Worm (Caenorhabditis elegans) whole organism, L2 larva: Measurements from ENCODE around the gene mlcd-1.

ENCODE experiments used
- C34F6.9 ChIP-seq: fragments of 150-350 bp; optimal IDR thresholded peaks from 2 replicates; lab custom pipeline; 2014; ENCODE audit warnings: missing biosample characterization, missing genetic modification characterization
- F13H6.1 ChIP-seq: sonication (generic microtip); optimal IDR thresholded peaks from 2 replicates; lab custom pipeline; 2016; ENCODE audit warnings: missing genetic modification characterization, missing compliant biosample characterization
- Y55F3AM.14 ChIP-seq: fragments of 200-800 bp; sonication (Bioruptor generic); optimal IDR thresholded peaks from 2 replicates; lab custom pipeline; 2018; ENCODE audit warnings: mild to moderate bottlenecking, missing genetic modification characterization, missing compliant biosample characterization
- ZK546.5 ChIP-seq: sonication (generic microtip); optimal IDR thresholded peaks from 2 replicates; lab custom pipeline; 2017; ENCODE audit warnings: missing biosample characterization, missing genetic modification characterization
- alr-1 ChIP-seq: fragments of 150-350 bp; optimal IDR thresholded peaks from 2 replicates; lab custom pipeline; 2014; ENCODE audit warnings: missing biosample characterization, missing genetic modification characterization
- aly-2 ChIP-seq: fragments of 150-350 bp; optimal IDR thresholded peaks from 2 replicates; lab custom pipeline; 2014; ENCODE audit warnings: missing biosample characterization, missing genetic modification characterization
- ceh-82 ChIP-seq: fragments of 150-350 bp; optimal IDR thresholded peaks from 2 replicates; lab custom pipeline; 2014; ENCODE audit warnings: missing biosample characterization, missing genetic modification characterization
- crh-2 ChIP-seq: sonication (generic microtip); optimal IDR thresholded peaks from 2 replicates; lab custom pipeline; 2017; ENCODE audit warnings: missing biosample characterization, missing genetic modification characterization
- dmd-4 ChIP-seq: sonication (generic microtip); optimal IDR thresholded peaks from 2 replicates; lab custom pipeline; 2017; ENCODE audit warnings: missing biosample characterization, missing genetic modification characterization
- elt-1 ChIP-seq: fragments of 150-350 bp; optimal IDR thresholded peaks from 2 replicates; lab custom pipeline; 2014; ENCODE audit warnings: missing biosample characterization, missing genetic modification characterization
- fos-1 ChIP-seq: fragments of 150-350 bp; optimal IDR thresholded peaks from 2 replicates; lab custom pipeline; 2014; ENCODE audit warnings: missing biosample characterization, missing genetic modification characterization
- gmeb-1 ChIP-seq: fragments of 150-350 bp; optimal IDR thresholded peaks from 2 replicates; lab custom pipeline; 2014; ENCODE audit warnings: missing biosample characterization, missing genetic modification characterization
- lin-11 ChIP-seq: fragments of 150-350 bp; sonication (generic microtip); optimal IDR thresholded peaks from 2 replicates; lab custom pipeline; 2014; ENCODE audit warnings: missing biosample characterization, missing genetic modification characterization, inconsistent platforms, mixed read lengths
- lin-13 ChIP-seq: fragments of 150-350 bp; optimal IDR thresholded peaks from 2 replicates; lab custom pipeline; 2014; ENCODE audit warnings: missing biosample characterization, missing genetic modification reagents, missing genetic modification characterization
- lin-39 ChIP-seq: fragments of 150-350 bp; optimal IDR thresholded peaks from 2 replicates; lab custom pipeline; 2014; ENCODE audit warnings: missing biosample characterization, missing genetic modification reagents, missing genetic modification characterization
- lsy-2 ChIP-seq, 2 experiments: fragments of 150-350 bp in 1 of 2; sonication (generic microtip) in 1 of 2; optimal IDR thresholded peaks; 2 replicates each; lab custom pipeline; 2014 to 2017; ENCODE audit warnings: missing biosample characterization in 2 of 2, missing genetic modification characterization in 2 of 2
- mab-5 ChIP-seq: fragments of 150-350 bp; optimal IDR thresholded peaks from 2 replicates; lab custom pipeline; 2014; ENCODE audit warnings: missing biosample characterization, missing genetic modification characterization
- mbf-1 ChIP-seq: sonication (generic microtip); optimal IDR thresholded peaks from 2 replicates; lab custom pipeline; 2017; ENCODE audit warnings: missing biosample characterization, missing genetic modification characterization
- nhr-11 ChIP-seq: fragments of 150-350 bp; optimal IDR thresholded peaks from 2 replicates; lab custom pipeline; 2014; ENCODE audit warnings: missing biosample characterization, missing genetic modification characterization
- nhr-12 ChIP-seq: fragments of 150-350 bp; optimal IDR thresholded peaks from 2 replicates; lab custom pipeline; 2014; ENCODE audit warnings: missing biosample characterization, missing genetic modification characterization
- nhr-129 ChIP-seq: fragments of 150-350 bp; optimal IDR thresholded peaks from 2 replicates; lab custom pipeline; 2014; ENCODE audit warnings: missing biosample characterization, missing genetic modification characterization
- nhr-21 ChIP-seq: fragments of 150-350 bp; optimal IDR thresholded peaks from 2 replicates; lab custom pipeline; 2014; ENCODE audit warnings: missing biosample characterization, missing genetic modification characterization
- nhr-237 ChIP-seq: fragments of 150-350 bp; optimal IDR thresholded peaks from 2 replicates; lab custom pipeline; 2014; ENCODE audit warnings: missing biosample characterization, missing genetic modification characterization
- nhr-25 ChIP-seq: fragments of 150-350 bp; sonication (generic microtip); optimal IDR thresholded peaks from 3 replicates; lab custom pipeline; 2014; ENCODE audit warnings: missing biosample characterization, missing genetic modification characterization
- nhr-6 ChIP-seq: fragments of 150-350 bp; optimal IDR thresholded peaks from 2 replicates; lab custom pipeline; 2014; ENCODE audit warnings: missing biosample characterization, missing genetic modification characterization
- nhr-77 ChIP-seq: fragments of 150-350 bp; optimal IDR thresholded peaks from 2 replicates; lab custom pipeline; 2014; ENCODE audit warnings: missing biosample characterization, missing genetic modification characterization
- peb-1 ChIP-seq: fragments of 150-350 bp; optimal IDR thresholded peaks from 2 replicates; lab custom pipeline; 2014; ENCODE audit warnings: missing biosample characterization, missing genetic modification characterization
- sem-4 ChIP-seq: fragments of 150-350 bp; optimal IDR thresholded peaks from 2 replicates; lab custom pipeline; 2014; ENCODE audit warnings: missing biosample characterization, missing genetic modification reagents, missing genetic modification characterization
- skn-1 ChIP-seq: sonication (generic microtip); optimal IDR thresholded peaks from 2 replicates; lab custom pipeline; 2017; ENCODE audit warnings: missing biosample characterization, missing genetic modification characterization
- sma-3 ChIP-seq: sonication (generic microtip); optimal IDR thresholded peaks from 2 replicates; lab custom pipeline; 2016; ENCODE audit warnings: missing genetic modification reagents, missing genetic modification characterization, missing compliant biosample characterization
- sma-9 ChIP-seq, 2 experiments: fragments of 150-350 bp in 1 of 2; sonication (generic microtip) in 1 of 2; optimal IDR thresholded peaks; 2 replicates each; lab custom pipeline; 2014 to 2016; ENCODE audit warnings: missing genetic modification characterization in 2 of 2, mild to moderate bottlenecking in 1 of 2, missing biosample characterization in 1 of 2, missing compliant biosample characterization in 1 of 2, missing genetic modification reagents in 1 of 2, moderate library complexity in 1 of 2
- snpc-4 ChIP-seq: fragments of 150-350 bp; optimal IDR thresholded peaks from 2 replicates; lab custom pipeline; 2014; ENCODE audit warnings: missing biosample characterization, missing genetic modification characterization
- unc-55 ChIP-seq: fragments of 150-350 bp; sonication (generic microtip); optimal IDR thresholded peaks from 3 replicates; lab custom pipeline; 2014; ENCODE audit warnings: missing biosample characterization, missing genetic modification reagents, missing genetic modification characterization
- unc-62 ChIP-seq: fragments of 150-350 bp; optimal IDR thresholded peaks from 2 replicates; lab custom pipeline; 2014; ENCODE audit warnings: missing biosample characterization, missing genetic modification reagents, missing genetic modification characterization
- zag-1 ChIP-seq: fragments of 150-350 bp; optimal IDR thresholded peaks from 2 replicates; lab custom pipeline; 2014; ENCODE audit warnings: missing biosample characterization, missing genetic modification characterization
- ztf-1 ChIP-seq: fragments of 200-800 bp; sonication (Bioruptor generic); conservative IDR thresholded peaks from 2 replicates; pipeline ENCODE4 v1.3.6; 2022; ENCODE audit warnings: missing genetic modification characterization, missing compliant biosample characterization
- ztf-11 ChIP-seq: sonication (generic microtip); optimal IDR thresholded peaks from 2 replicates; lab custom pipeline; 2017; ENCODE audit warnings: missing biosample characterization, missing genetic modification characterization

mlcd-1 gene

ce11 chrIII:4587177-4587576 lies 19.2 kb upstream of the mlcd-1 start, which contains the start of the genes F35G12.7 and smc-4:
F35G12.7 (minus strand) TSS chrIII:4587330.
smc-4 (plus strand) TSS chrIII:4587501.
- TF ChIP-seq sma-3 (GFP tag; lab: Kevin White, UChicago) (peak; percentile 7), C34F6.9 (peak; percentile 69), nhr-11 (tag; lab: Kevin White, UChicago) (no peak), aly-2 (no peak), nhr-25 (tag; lab: Kevin White, UChicago) (no peak), nhr-129 (peak; percentile 69), unc-62 (GFP tag; lab: Kevin White, UChicago) (no peak), fos-1 (tag; lab: Kevin White, UChicago) (peak; percentile 31), nhr-12 (tag; lab: Kevin White, UChicago) (no peak), lin-39 (no peak), mbf-1 (tag; lab: Kevin White, UChicago) (no peak), unc-55 (GFP tag; lab: Kevin White, UChicago) (peak; percentile 72), snpc-4 (tag; lab: Kevin White, UChicago) (no peak), gmeb-1 (peak; percentile 81), lsy-2 (tag; optimal IDR thresholded peaks at IDR 0.05; lab: Kevin White, UChicago) (peak; percentile 80 to 95), sma-9 (GFP tag; optimal IDR thresholded peaks at IDR 0.05; lab: Kevin White, UChicago) (peak; percentile 54), sma-9 (tag; optimal IDR thresholded peaks at IDR 0.05; lab: Kevin White, UChicago) (no peak), ztf-1 (GFP tag; lab: Robert Waterston, UW) (no peak), lin-11 (peak; percentile 38), lin-13 (GFP tag; lab: Kevin White, UChicago) (no peak), dmd-4 (no peak), F13H6.1 (peak; percentile 33), sem-4 (tag; lab: Kevin White, UChicago) (no peak), nhr-21 (peak; percentile 29), peb-1 (tag; lab: Kevin White, UChicago) (no peak), alr-1 (tag; lab: Kevin White, UChicago) (no peak), nhr-237 (tag; lab: Kevin White, UChicago) (no peak), crh-2 (peak; percentile 37), ZK546.5 (no peak)

ce11 chrIII:4584068-4584566 lies 16.2 kb upstream of the mlcd-1 start, which contains the start of gene F35G12.5:
F35G12.5 (plus strand) TSS chrIII:4584118.
- no peak for TF ChIP-seq zag-1 (tag; lab: Kevin White, UChicago)
- no peak for TF ChIP-seq peb-1 (tag; lab: Kevin White, UChicago)
- no peak for TF ChIP-seq snpc-4 (tag; lab: Kevin White, UChicago)
- no peak for TF ChIP-seq mab-5 (tag; lab: Kevin White, UChicago)
- TF ChIP-seq nhr-12 (tag; lab: Kevin White, UChicago) = no peak
- no peak for TF ChIP-seq sem-4 (tag; lab: Kevin White, UChicago)
- no peak for TF ChIP-seq fos-1 (tag; lab: Kevin White, UChicago)

ce11 chrIII:4581495-4581894 lies 13.6 kb upstream of the mlcd-1 start, which contains the start of gene F35G12.12:
F35G12.12 (plus strand) TSS chrIII:4581795.
- TF ChIP-seq unc-55 (GFP tag; lab: Kevin White, UChicago) = no peak
- no peak for TF ChIP-seq nhr-77
- no peak for TF ChIP-seq ceh-82 (tag; lab: Kevin White, UChicago)
- no peak for TF ChIP-seq nhr-21
- TF ChIP-seq mbf-1 (tag; lab: Kevin White, UChicago) = no peak
- TF ChIP-seq skn-1 (tag; lab: Kevin White, UChicago) = no peak
- TF ChIP-seq nhr-6 = no peak
- TF ChIP-seq sma-9 (GFP tag; optimal IDR thresholded peaks at IDR 0.05; lab: Kevin White, UChicago) = no peak
- TF ChIP-seq sma-9 (tag; optimal IDR thresholded peaks at IDR 0.05; lab: Kevin White, UChicago) = no peak
- no peak for TF ChIP-seq snpc-4 (tag; lab: Kevin White, UChicago)
- TF ChIP-seq, all 48 proteins: peak for 0

ce11 chrIII:4578385-4578903 lies 10.5 kb upstream of the mlcd-1 start, which contains the start of the genes sel-5 and wdr-48:
sel-5 (minus strand) TSS chrIII:4578437.
wdr-48 (plus strand) TSS chrIII:4578853.
- peak; percentile 42 for TF ChIP-seq F13H6.1
- no peak for TF ChIP-seq sem-4 (tag; lab: Kevin White, UChicago)
- TF ChIP-seq peb-1 (tag; lab: Kevin White, UChicago) = no peak
- peak; percentile 26 for TF ChIP-seq crh-2
- TF ChIP-seq C34F6.9 = peak; percentile 58
- TF ChIP-seq lin-39 = no peak
- peak; percentile 4 for TF ChIP-seq gmeb-1
- peak; percentile 23 for TF ChIP-seq lin-11
- no peak for TF ChIP-seq nhr-11 (tag; lab: Kevin White, UChicago)
- peak in 1 of 2 experiments; percentile 61 for TF ChIP-seq lsy-2 (tag; optimal IDR thresholded peaks at IDR 0.05; lab: Kevin White, UChicago)
- TF ChIP-seq sma-3 (GFP tag; lab: Kevin White, UChicago) = peak; percentile 10
- TF ChIP-seq ztf-11 = no peak
- no peak for TF ChIP-seq nhr-6
- no peak for TF ChIP-seq Y55F3AM.14 (GFP tag; lab: Kevin White, UChicago)
- no peak for TF ChIP-seq elt-1 (tag; lab: Kevin White, UChicago)
- peak; percentile 70 for TF ChIP-seq unc-55 (GFP tag; lab: Kevin White, UChicago)
